Fruit fly (Drosophila melanogaster): ENCODE data around the gene Rab26.

Gene Rab26

DNA sequence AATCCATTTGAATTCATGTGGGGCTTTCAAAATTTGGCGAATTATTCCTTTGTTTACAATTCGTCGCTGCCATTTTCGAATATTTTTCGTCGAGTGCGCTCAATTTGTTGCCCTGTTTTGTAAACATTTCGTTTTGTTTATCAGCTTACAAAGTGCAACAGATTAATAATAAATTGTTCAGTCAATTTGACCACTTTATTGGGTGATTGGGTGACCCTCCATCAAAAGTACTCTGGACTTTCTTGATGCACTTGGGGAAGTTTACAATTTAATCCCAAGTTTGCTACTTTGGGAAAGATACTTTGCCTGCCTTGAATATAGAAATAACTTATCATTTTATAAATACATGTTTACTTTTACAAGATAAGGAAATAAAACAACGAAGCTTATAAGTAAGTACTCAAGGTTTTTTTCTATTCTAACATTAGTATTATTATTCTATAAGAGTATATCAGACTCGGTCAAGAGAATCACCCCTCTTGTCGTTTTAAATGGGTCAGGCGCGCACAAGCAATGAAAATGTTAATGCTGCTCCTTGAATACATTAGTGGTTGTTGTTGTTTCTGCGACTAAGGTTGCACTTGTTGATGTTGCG is 62.1 kb downstream of the Rab26 start:
- TF ChIP-seq EcR (GFP tag; optimal IDR thresholded peaks at IDR 0.05): no peak
- no peak for TF ChIP-seq usp (GFP tag; optimal IDR thresholded peaks at IDR 0.05)
- TF ChIP-seq psq (optimal IDR thresholded peaks at IDR 0.05): no peak
- TF ChIP-seq Dll (optimal IDR thresholded peaks at IDR 0.05): no peak
- TF ChIP-seq pan (optimal IDR thresholded peaks at IDR 0.05): no peak
- no peak for TF ChIP-seq CG8478 (optimal IDR thresholded peaks at IDR 0.05)

DNA sequence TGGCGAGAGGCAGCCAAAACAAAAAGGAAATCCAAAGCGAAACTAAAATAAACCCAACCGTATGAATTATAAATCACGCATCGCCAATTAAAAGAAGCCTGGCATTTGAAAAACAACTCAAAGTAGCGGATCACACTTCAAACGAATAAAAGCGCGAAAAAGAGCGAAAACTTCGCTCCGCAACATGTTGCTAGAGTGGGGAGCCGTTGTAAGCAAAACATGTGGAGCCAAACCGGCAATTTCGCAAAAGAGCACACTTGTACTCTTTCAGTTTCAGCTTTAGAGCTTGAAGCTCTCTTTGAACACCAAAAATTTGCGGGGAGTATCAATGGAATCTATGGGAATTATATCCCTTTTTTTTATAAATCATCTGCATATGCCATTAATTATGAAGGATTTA is 63.2 kb downstream of the Rab26 start:
- TF ChIP-seq EcR (GFP tag; optimal IDR thresholded peaks at IDR 0.05) (no peak), CG8478 (optimal IDR thresholded peaks at IDR 0.05) (no peak), psq (optimal IDR thresholded peaks at IDR 0.05) (no peak), pan (optimal IDR thresholded peaks at IDR 0.05) (no peak), Dll (optimal IDR thresholded peaks at IDR 0.05) (no peak), usp (GFP tag; optimal IDR thresholded peaks at IDR 0.05) (no peak)

DNA sequence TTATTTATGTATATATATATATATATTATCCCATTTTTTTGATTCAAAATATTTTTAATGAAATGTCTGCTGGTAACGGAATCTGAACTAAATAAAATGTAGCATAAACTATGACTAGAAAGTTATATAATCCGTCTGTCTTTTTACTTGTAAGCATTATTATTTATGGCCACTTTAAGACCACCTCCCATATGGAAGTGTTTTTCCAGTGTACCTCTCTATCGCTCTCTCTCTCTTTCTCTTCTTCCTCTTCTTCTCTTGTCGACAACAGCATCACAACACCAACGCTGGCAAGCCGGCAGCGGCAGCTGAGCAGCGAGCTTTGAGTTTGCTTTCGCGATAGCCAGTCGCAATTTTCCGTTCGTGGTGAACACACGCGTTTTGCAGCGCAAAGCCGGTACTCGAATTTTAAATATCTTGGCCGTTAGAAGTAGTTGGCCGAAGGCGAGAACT is 63.6 kb downstream of the Rab26 start, which contains the start of gene rgn:
Gene rgn (plus strand): TSS at position 344 of the 453 bp plus-strand sequence.
- no peak for TF ChIP-seq pan (optimal IDR thresholded peaks at IDR 0.05)
- TF ChIP-seq EcR (GFP tag; optimal IDR thresholded peaks at IDR 0.05): no peak
- TF ChIP-seq CG8478 (optimal IDR thresholded peaks at IDR 0.05): no peak
- TF ChIP-seq Dll (optimal IDR thresholded peaks at IDR 0.05): no peak
- no peak for TF ChIP-seq psq (optimal IDR thresholded peaks at IDR 0.05)
- TF ChIP-seq usp (GFP tag; optimal IDR thresholded peaks at IDR 0.05): no peak

DNA sequence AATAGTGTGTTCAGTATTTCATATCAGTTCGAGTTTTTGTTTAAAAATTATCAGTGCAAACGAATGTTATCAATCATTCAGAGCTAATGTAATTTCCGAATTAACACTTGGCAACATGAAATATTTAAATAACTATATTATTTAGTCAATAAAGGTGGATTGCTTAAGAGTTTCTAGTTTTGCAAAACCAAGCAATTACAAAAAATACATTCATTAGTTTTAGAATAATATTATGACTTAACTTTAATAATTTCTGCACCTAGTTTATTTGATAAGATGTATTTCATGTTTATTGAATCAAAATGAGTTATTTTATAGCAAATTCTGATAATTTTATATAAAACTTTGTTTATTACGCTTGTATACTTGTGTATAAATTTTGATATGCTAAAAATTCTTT is 64.9 kb downstream of the Rab26 start:
- no peak for TF ChIP-seq CG8478 (optimal IDR thresholded peaks at IDR 0.05)
